Fruit fly (Drosophila melanogaster) whole organism, embryonic: ENCODE measurements around the gene CG2972.

Experiments
- C15 ChIP-seq: fragments of 200-800 bp; sonication (Bioruptor generic); IDR thresholded peaks from 3 replicates; pipeline ENCODE4 v1.3.6; 2022; ENCODE audit warnings: missing biosample characterization, missing genetic modification characterization
- CG10431 ChIP-seq: fragments of 200-800 bp; sonication (Bioruptor generic); optimal IDR thresholded peaks from 3 replicates; lab custom pipeline; 2018; ENCODE audit warnings: missing biosample characterization, mild to moderate bottlenecking, missing genetic modification characterization
- CG11085 ChIP-seq: fragments of 200-800 bp; sonication (Bioruptor generic); IDR thresholded peaks from 2 replicates; pipeline ENCODE4 v1.3.6; 2022; ENCODE audit warnings: missing biosample characterization, missing genetic modification characterization
- CG11723 ChIP-seq: fragments of 200-800 bp; sonication (Bioruptor generic); optimal IDR thresholded peaks from 2 replicates; lab custom pipeline; 2017; ENCODE audit warnings: missing biosample characterization, mild to moderate bottlenecking, missing genetic modification characterization
- CG12659 ChIP-seq: fragments of 200-800 bp; sonication (Bioruptor generic); optimal IDR thresholded peaks from 3 replicates; lab custom pipeline; 2017; ENCODE audit warnings: mild to moderate bottlenecking, missing biosample characterization, missing genetic modification reagents, missing genetic modification characterization
- CG12769 ChIP-seq: fragments of 200-800 bp; sonication (Bioruptor generic); optimal IDR thresholded peaks from 2 replicates; lab custom pipeline; 2019; ENCODE audit warnings: missing biosample characterization, mild to moderate bottlenecking, missing genetic modification characterization, moderate library complexity
- CG13287 ChIP-seq: fragments of 200-800 bp; sonication (Bioruptor generic); IDR thresholded peaks from 2 replicates; pipeline ENCODE4 v1.3.6; 2022; ENCODE audit warnings: missing biosample characterization, missing genetic modification characterization; ENCODE audit not compliant: partially characterized antibody
- CG15073 ChIP-seq: fragments of 200-800 bp; sonication (Bioruptor generic); optimal IDR thresholded peaks from 2 replicates; lab custom pipeline; 2016; ENCODE audit warnings: missing biosample characterization, missing genetic modification characterization
- CG18476 ChIP-seq: fragments of 200-800 bp; sonication (Bioruptor generic); optimal IDR thresholded peaks from 2 replicates; lab custom pipeline; 2016; ENCODE audit warnings: missing biosample characterization, mild to moderate bottlenecking, missing genetic modification characterization
- CG2129 ChIP-seq: fragments of 200-800 bp; sonication (Bioruptor generic); IDR thresholded peaks from 2 replicates; pipeline ENCODE4 v1.3.6; 2022; ENCODE audit warnings: missing biosample characterization, missing genetic modification characterization; ENCODE audit not compliant: partially characterized antibody
- CG31365 ChIP-seq: fragments of 200-800 bp; sonication (Bioruptor generic); optimal IDR thresholded peaks from 2 replicates; lab custom pipeline; 2018; ENCODE audit warnings: missing biosample characterization, mild to moderate bottlenecking, missing genetic modification characterization
- CG4707 ChIP-seq: fragments of 200-800 bp; sonication (Bioruptor generic); optimal IDR thresholded peaks from 2 replicates; lab custom pipeline; 2018; ENCODE audit warnings: missing biosample characterization, mild to moderate bottlenecking, missing genetic modification characterization, moderate library complexity
- CG7556 ChIP-seq: fragments of 200-800 bp; sonication (Bioruptor generic); optimal IDR thresholded peaks from 2 replicates; lab custom pipeline; 2017; ENCODE audit warnings: missing biosample characterization, mild to moderate bottlenecking, missing genetic modification characterization
- CG9609 ChIP-seq: fragments of 200-800 bp; sonication (Bioruptor generic); optimal IDR thresholded peaks from 3 replicates; lab custom pipeline; 2016; ENCODE audit warnings: missing biosample characterization, missing genetic modification characterization
- CG9817 ChIP-seq: fragments of 200-800 bp; sonication (Bioruptor generic); optimal IDR thresholded peaks from 2 replicates; lab custom pipeline; 2018; ENCODE audit warnings: missing biosample characterization, mild to moderate bottlenecking, missing genetic modification characterization, moderate library complexity
- CG9932 ChIP-seq: fragments of 200-800 bp; sonication (Bioruptor generic); IDR thresholded peaks from 2 replicates; pipeline ENCODE4 v1.3.6; 2022; ENCODE audit warnings: missing biosample characterization, missing genetic modification characterization
- Dad ChIP-seq: fragments of 200-800 bp; sonication (Bioruptor generic); optimal IDR thresholded peaks from 3 replicates; lab custom pipeline; 2016; ENCODE audit warnings: missing biosample characterization, missing genetic modification characterization
- GATAe ChIP-seq: fragments of 200-800 bp; sonication (Bioruptor generic); conservative IDR thresholded peaks from 2 replicates; pipeline ENCODE4 v1.3.6; 2022; ENCODE audit warnings: missing biosample characterization, missing genetic modification characterization
- Hr3 ChIP-seq: fragments of 200-800 bp; sonication (Bioruptor generic); optimal IDR thresholded peaks from 3 replicates; lab custom pipeline; 2016; ENCODE audit warnings: missing biosample characterization, missing genetic modification characterization
- MBD-R2 ChIP-seq: fragments of 200-800 bp; sonication (Bioruptor generic); IDR thresholded peaks from 2 replicates; pipeline ENCODE4 v1.3.6; 2022; ENCODE audit warnings: missing biosample characterization, missing genetic modification characterization
- Oli ChIP-seq: fragments of 200-800 bp; sonication (Bioruptor generic); optimal IDR thresholded peaks from 2 replicates; lab custom pipeline; 2018; ENCODE audit warnings: missing biosample characterization, mild to moderate bottlenecking, missing genetic modification characterization, moderate library complexity
- Optix ChIP-seq: fragments of 200-800 bp; sonication (Bioruptor generic); IDR thresholded peaks from 3 replicates; pipeline ENCODE4 v1.3.6; 2022; ENCODE audit warnings: missing biosample characterization, missing genetic modification characterization
- PHDP ChIP-seq: fragments of 200-800 bp; sonication (Bioruptor generic); optimal IDR thresholded peaks from 3 replicates; lab custom pipeline; 2018; ENCODE audit warnings: missing biosample characterization, mild to moderate bottlenecking, missing genetic modification characterization, moderate library complexity
- Rx ChIP-seq: fragments of 200-800 bp; sonication (Bioruptor generic); IDR thresholded peaks from 2 replicates; pipeline ENCODE4 v1.3.6; 2022; ENCODE audit warnings: missing biosample characterization, missing genetic modification characterization
- Stat92E ChIP-seq, 3 experiments: fragments of >200 bp in 2 of 3; fragments of 200-800 bp in 1 of 3; sonication (Bioruptor generic) in 1 of 3; optimal IDR thresholded peaks; 2 replicates each; lab custom pipeline; 2017 to 2019; ENCODE audit warnings: missing biosample characterization in 3 of 3, missing genetic modification characterization in 3 of 3, mild to moderate bottlenecking in 1 of 3, moderate library complexity in 1 of 3
- Taf1 ChIP-seq: fragments of 200-800 bp; sonication (Bioruptor generic); IDR thresholded peaks from 2 replicates; pipeline ENCODE4 v1.3.6; 2022; ENCODE audit warnings: missing biosample characterization, missing genetic modification characterization
- Tbp ChIP-seq: fragments of >200 bp; optimal IDR thresholded peaks from 2 replicates; lab custom pipeline; 2018; ENCODE audit warnings: missing biosample characterization, missing genetic modification characterization
- ab ChIP-seq: fragments of 200-800 bp; sonication (Bioruptor generic); optimal IDR thresholded peaks from 2 replicates; lab custom pipeline; 2016; ENCODE audit warnings: missing biosample characterization, missing genetic modification characterization
- ac ChIP-seq: fragments of 200-800 bp; sonication (Bioruptor generic); optimal IDR thresholded peaks from 3 replicates; lab custom pipeline; 2017; ENCODE audit warnings: missing biosample characterization, mild to moderate bottlenecking, missing genetic modification characterization
- ase ChIP-seq: fragments of 200-800 bp; sonication (Bioruptor generic); IDR thresholded peaks from 3 replicates; pipeline ENCODE4 v1.3.6; 2022; ENCODE audit warnings: missing biosample characterization, missing genetic modification characterization
- ato ChIP-seq: fragments of 200-800 bp; sonication (Bioruptor generic); IDR thresholded peaks from 2 replicates; pipeline ENCODE4 v1.3.6; 2022; ENCODE audit warnings: missing biosample characterization, missing genetic modification characterization; ENCODE audit not compliant: partially characterized antibody
- caup ChIP-seq: fragments of 200-800 bp; sonication (Bioruptor generic); optimal IDR thresholded peaks from 3 replicates; lab custom pipeline; 2017; ENCODE audit warnings: missing biosample characterization, mild to moderate bottlenecking, missing genetic modification characterization, moderate library complexity; ENCODE audit not compliant: severe bottlenecking
- gcm2 ChIP-seq: fragments of 200-800 bp; sonication (Bioruptor generic); optimal IDR thresholded peaks from 2 replicates; lab custom pipeline; 2016; ENCODE audit warnings: missing biosample characterization, missing genetic modification characterization
- gt ChIP-seq: fragments of 200-800 bp; sonication (Bioruptor generic); IDR thresholded peaks from 2 replicates; pipeline ENCODE4 v1.3.6; 2022; ENCODE audit warnings: missing biosample characterization, missing genetic modification characterization
- ham ChIP-seq: fragments of 200-800 bp; sonication (Bioruptor generic); IDR thresholded peaks from 2 replicates; pipeline ENCODE4 v1.3.6; 2022; ENCODE audit warnings: missing biosample characterization, missing genetic modification characterization
- hkb ChIP-seq, 2 experiments: fragments of 200-800 bp in 1 of 2; fragments of >200 bp in 1 of 2; sonication (Bioruptor generic) in 1 of 2; IDR thresholded peaks in 1 of 2; optimal IDR thresholded peaks in 1 of 2; 2 replicates each; pipeline versions ENCODE4 v1.3.6 to Lab custom; 2017 to 2022; ENCODE audit warnings: missing biosample characterization in 1 of 2, missing genetic modification characterization in 1 of 2
- lbe ChIP-seq: fragments of 200-800 bp; sonication (Bioruptor generic); optimal IDR thresholded peaks from 2 replicates; lab custom pipeline; 2016; ENCODE audit warnings: missing biosample characterization, mild to moderate bottlenecking, missing genetic modification characterization
- maf-S ChIP-seq: fragments of 200-800 bp; sonication (Bioruptor generic); optimal IDR thresholded peaks from 2 replicates; lab custom pipeline; 2016; ENCODE audit warnings: missing biosample characterization, missing genetic modification characterization
- mld ChIP-seq: fragments of 200-800 bp; sonication (Bioruptor generic); IDR thresholded peaks from 3 replicates; pipeline ENCODE4 v1.3.6; 2022; ENCODE audit warnings: missing biosample characterization, missing genetic modification characterization; ENCODE audit not compliant: partially characterized antibody
- otp ChIP-seq: fragments of 200-800 bp; sonication (Bioruptor generic); IDR thresholded peaks from 3 replicates; pipeline ENCODE4, ENCODE4 v1.3.6; 2022; ENCODE audit warnings: missing biosample characterization, missing genetic modification characterization
- prd ChIP-seq, 3 experiments: fragments of >200 bp in 2 of 3; fragments of 200-800 bp in 1 of 3; sonication (Bioruptor generic) in 1 of 3; optimal IDR thresholded peaks in 2 of 3; IDR thresholded peaks in 1 of 3; 2 replicates in 2 of 3; 3 replicates in 1 of 3; pipeline versions ENCODE4 v1.3.6 to Lab custom; 2017 to 2022; ENCODE audit warnings: missing biosample characterization in 1 of 3, missing genetic modification characterization in 1 of 3
- sc ChIP-seq, 3 experiments: fragments of >200 bp in 2 of 3; fragments of 200-800 bp in 1 of 3; sonication (Bioruptor generic) in 1 of 3; optimal IDR thresholded peaks; 2 replicates in 2 of 3; 3 replicates in 1 of 3; lab custom pipeline; 2017; ENCODE audit warnings: mild to moderate bottlenecking in 1 of 3, missing biosample characterization in 1 of 3, missing genetic modification characterization in 1 of 3, missing genetic modification reagents in 1 of 3
- tio ChIP-seq: fragments of 200-800 bp; sonication (Bioruptor generic); optimal IDR thresholded peaks from 2 replicates; lab custom pipeline; 2017; ENCODE audit warnings: missing biosample characterization, missing genetic modification characterization, inconsistent platforms
- trem ChIP-seq: fragments of 200-800 bp; optimal IDR thresholded peaks from 3 replicates; lab custom pipeline; 2019; ENCODE audit warnings: missing biosample characterization, mild to moderate bottlenecking, missing genetic modification characterization, moderate library complexity
- tx ChIP-seq: fragments of 200-800 bp; sonication (Bioruptor generic); optimal IDR thresholded peaks from 2 replicates; lab custom pipeline; 2016; ENCODE audit warnings: missing biosample characterization, missing genetic modification characterization
- unpg ChIP-seq: fragments of 200-800 bp; sonication (Bioruptor generic); optimal IDR thresholded peaks from 3 replicates; lab custom pipeline; 2018; ENCODE audit warnings: missing biosample characterization, mild to moderate bottlenecking, missing genetic modification characterization, moderate library complexity

CG2972 gene

dm6 chrX:10088023-10088913 is 5.3 kb downstream of the CG2972 start (continued):
- peak; percentile 32 for TF ChIP-seq CG11723 (GFP tag; lab: Kevin White, UChicago)
- TF ChIP-seq ham (GFP tag; lab: Robert Waterston, UW), result no peak
- no peak for TF ChIP-seq CG12769 (tag; lab: Kevin White, UChicago)
- no peak for TF ChIP-seq GATAe (GFP tag; lab: Robert Waterston, UW)
- peak; percentile 13 for TF ChIP-seq caup (GFP tag; lab: Kevin White, UChicago)
- TF ChIP-seq lbe (GFP tag; lab: Kevin White, UChicago), result peak; percentile 48
- no peak for TF ChIP-seq ato (GFP tag; lab: Robert Waterston, UW)
- TF ChIP-seq Oli (tag; lab: Kevin White, UChicago), result peak; percentile 67
- peak; percentile 42 for TF ChIP-seq CG9609 (GFP tag; lab: Kevin White, UChicago)
- TF ChIP-seq PHDP (tag; lab: Kevin White, UChicago), result peak; percentile 62
- TF ChIP-seq MBD-R2, result no peak; the same call in 1 of the 2 replicates
- no peak for TF ChIP-seq ab (GFP tag; lab: Kevin White, UChicago)
- peak; percentile 74 for TF ChIP-seq unpg (GFP tag; lab: Kevin White, UChicago)
- TF ChIP-seq CG2129 (GFP tag; lab: Robert Waterston, UW), result no peak
- no peak for TF ChIP-seq hkb (optimal IDR thresholded peaks at IDR 0.05; lab: Kevin White, UChicago)
- peak; percentile 79 for TF ChIP-seq hkb (GFP tag; IDR thresholded peaks at IDR 0.05; lab: Robert Waterston, UW)
- peak; percentile 94 for TF ChIP-seq CG4707 (GFP tag; lab: Kevin White, UChicago)
- TF ChIP-seq ac (GFP tag; lab: Kevin White, UChicago), result peak; percentile 79
- no peak for TF ChIP-seq CG15073 (GFP tag; lab: Kevin White, UChicago)
- no peak for TF ChIP-seq C15 (GFP tag; lab: Robert Waterston, UW)
- peak; percentile 78 for TF ChIP-seq otp (GFP tag; lab: Robert Waterston, UW)
- TF ChIP-seq gt, result no peak
- TF ChIP-seq CG9932, result peak; percentile 54
- TF ChIP-seq CG13287 (GFP tag; lab: Robert Waterston, UW), result no peak
- TF ChIP-seq gcm2 (GFP tag; lab: Kevin White, UChicago), result no peak
- no peak for TF ChIP-seq mld (GFP tag; lab: Robert Waterston, UW)
- peak; percentile 35; the same call in 1 of the 2 replicates for TF ChIP-seq Rx (GFP tag; lab: Robert Waterston, UW)
- TF ChIP-seq Optix, result peak; percentile 62; the same call in 2 of the 3 replicates
- peak; percentile 27 for TF ChIP-seq CG9817
- TF ChIP-seq Taf1 (GFP tag; lab: Robert Waterston, UW), result 0 out of 2 replicates have a peak, but pooled peaks have one; percentile 16
- TF ChIP-seq CG7556, result peak; percentile 65
- no peak for TF ChIP-seq Tbp (GFP tag; lab: Kevin White, UChicago)
- 0 out of 2 replicates have a peak, but pooled peaks have one; percentile 27 for TF ChIP-seq CG11085 (GFP tag; lab: Robert Waterston, UW)
- peak; percentile 31 for TF ChIP-seq CG12659 (GFP tag; lab: Kevin White, UChicago)
- no peak for TF ChIP-seq sc (optimal IDR thresholded peaks at IDR 0.05; lab: Kevin White, UChicago)
- peak; percentile 42 for TF ChIP-seq sc (GFP tag; optimal IDR thresholded peaks at IDR 0.05; lab: Kevin White, UChicago)
- peak; percentile 15 for TF ChIP-seq tx (GFP tag; lab: Kevin White, UChicago)
- TF ChIP-seq Dad, result peak; percentile 27
- no peak for TF ChIP-seq prd (optimal IDR thresholded peaks at IDR 0.05; lab: Kevin White, UChicago)
- peak; percentile 89 for TF ChIP-seq prd (GFP tag; IDR thresholded peaks at IDR 0.05; lab: Robert Waterston, UW)
- TF ChIP-seq Stat92E (GFP tag; optimal IDR thresholded peaks at IDR 0.05; lab: Kevin White, UChicago), result no peak
- TF ChIP-seq ase (GFP tag; lab: Robert Waterston, UW), result peak; percentile 59; the same call in 1 of the 3 replicates
- TF ChIP-seq CG18476, result no peak
- peak; percentile 14 for TF ChIP-seq maf-S
- TF ChIP-seq CG31365, result no peak
- no peak for TF ChIP-seq tio (GFP tag; lab: Kevin White, UChicago)
- TF ChIP-seq Hr3 (GFP tag; lab: Kevin White, UChicago), result peak; percentile 47
- TF ChIP-seq CG10431 (GFP tag; lab: Kevin White, UChicago), result peak; percentile 55
- peak; percentile 41 for TF ChIP-seq trem
